Worm (Caenorhabditis elegans) whole organism, L3 larva: ENCODE results near the gene grl-29.
"Not testable (repeated sequence)": the region's sequence is repeated elsewhere in the genome, so short reads cannot be mapped to it uniquely, and the experiment has no call there.

Experiments used
- aly-2 ChIP-seq: fragments of 150-350 bp; optimal IDR thresholded peaks from 2 replicates; lab custom pipeline; 2014; ENCODE audit warnings: missing biosample characterization, missing genetic modification characterization
- ceh-16 ChIP-seq: sonication (generic microtip); optimal IDR thresholded peaks from 2 replicates; lab custom pipeline; 2017; ENCODE audit warnings: missing biosample characterization, missing genetic modification characterization
- ceh-82 ChIP-seq: fragments of 150-350 bp; optimal IDR thresholded peaks from 2 replicates; lab custom pipeline; 2014; ENCODE audit warnings: missing biosample characterization, missing genetic modification characterization
- ceh-9 ChIP-seq: sonication (generic microtip); optimal IDR thresholded peaks from 2 replicates; lab custom pipeline; 2018; ENCODE audit warnings: missing biosample characterization, missing genetic modification characterization
- egl-27 ChIP-seq: sonication (generic microtip); optimal IDR thresholded peaks from 4 replicates; lab custom pipeline; 2017; ENCODE audit warnings: missing biosample characterization, missing genetic modification reagents, missing genetic modification characterization
- elt-1 ChIP-seq: fragments of 150-350 bp; optimal IDR thresholded peaks from 2 replicates; lab custom pipeline; 2014; ENCODE audit warnings: missing biosample characterization, missing genetic modification characterization
- elt-2 ChIP-seq: sonication (generic microtip); optimal IDR thresholded peaks from 2 replicates; lab custom pipeline; 2016; ENCODE audit warnings: missing genetic modification reagents, mild to moderate bottlenecking, missing genetic modification characterization, missing compliant biosample characterization
- eor-1 ChIP-seq, 2 experiments: fragments of 150-350 bp; optimal IDR thresholded peaks; 2 replicates each; lab custom pipeline; 2014 to 2018; ENCODE audit warnings: missing biosample characterization in 2 of 2, missing genetic modification characterization in 2 of 2
- fos-1 ChIP-seq: fragments of 150-350 bp; optimal IDR thresholded peaks from 2 replicates; lab custom pipeline; 2014; ENCODE audit warnings: missing biosample characterization, missing genetic modification characterization
- hmg-11 ChIP-seq: sonication (generic microtip); optimal IDR thresholded peaks from 2 replicates; lab custom pipeline; 2016; ENCODE audit warnings: missing genetic modification characterization, missing compliant biosample characterization
- lin-15B ChIP-seq: fragments of 150-350 bp; optimal IDR thresholded peaks from 2 replicates; lab custom pipeline; 2014; ENCODE audit warnings: missing biosample characterization, missing genetic modification characterization
- lsy-12 ChIP-seq: sonication (generic microtip); optimal IDR thresholded peaks from 2 replicates; lab custom pipeline; 2016; ENCODE audit warnings: mild to moderate bottlenecking, missing genetic modification characterization, missing compliant biosample characterization
- mdl-1 ChIP-seq: fragments of 150-350 bp; optimal IDR thresholded peaks from 2 replicates; lab custom pipeline; 2014; ENCODE audit warnings: missing biosample characterization, missing genetic modification characterization
- nfya-1 ChIP-seq: sonication (generic microtip); optimal IDR thresholded peaks from 2 replicates; lab custom pipeline; 2017; ENCODE audit warnings: missing genetic modification characterization, mild to moderate bottlenecking, missing compliant biosample characterization, antibody characterized with exemption, moderate library complexity; ENCODE audit not compliant: insufficient read depth
- nhr-12 ChIP-seq: fragments of 150-350 bp; optimal IDR thresholded peaks from 2 replicates; lab custom pipeline; 2014; ENCODE audit warnings: missing biosample characterization, missing genetic modification characterization
- nhr-23 ChIP-seq: fragments of 150-350 bp; optimal IDR thresholded peaks from 2 replicates; lab custom pipeline; 2014; ENCODE audit warnings: missing biosample characterization, missing genetic modification reagents, missing genetic modification characterization
- nhr-237 ChIP-seq: fragments of 150-350 bp; optimal IDR thresholded peaks from 2 replicates; lab custom pipeline; 2014; ENCODE audit warnings: missing biosample characterization, missing genetic modification characterization
- nhr-25 ChIP-seq: sonication (generic microtip); optimal IDR thresholded peaks from 2 replicates; lab custom pipeline; 2017; ENCODE audit warnings: missing biosample characterization, missing genetic modification characterization
- nhr-76 ChIP-seq: fragments of 150-350 bp; sonication (generic microtip); optimal IDR thresholded peaks from 5 replicates; lab custom pipeline; 2014; ENCODE audit warnings: missing biosample characterization, missing genetic modification characterization
- pha-4 ChIP-seq: fragments of 150-350 bp; optimal IDR thresholded peaks from 2 replicates; lab custom pipeline; 2014; ENCODE audit warnings: missing biosample characterization, missing genetic modification reagents, missing genetic modification characterization
- pqm-1 ChIP-seq: fragments of 150-350 bp; optimal IDR thresholded peaks from 2 replicates; lab custom pipeline; 2017; ENCODE audit warnings: missing biosample characterization, missing genetic modification characterization, inconsistent platforms
- skn-1 ChIP-seq: fragments of 150-350 bp; optimal IDR thresholded peaks from 2 replicates; lab custom pipeline; 2014; ENCODE audit warnings: missing biosample characterization, missing genetic modification characterization
- unc-39 ChIP-seq: sonication (generic microtip); optimal IDR thresholded peaks from 4 replicates; lab custom pipeline; 2017; ENCODE audit warnings: missing biosample characterization, missing genetic modification characterization
- zag-1 ChIP-seq: fragments of 150-350 bp; optimal IDR thresholded peaks from 2 replicates; lab custom pipeline; 2014; ENCODE audit warnings: missing biosample characterization, missing genetic modification characterization
- ztf-4 ChIP-seq: fragments of 150-350 bp; optimal IDR thresholded peaks from 2 replicates; lab custom pipeline; 2014; ENCODE audit warnings: missing biosample characterization, missing genetic modification characterization

The grl-29 gene

DNA sequence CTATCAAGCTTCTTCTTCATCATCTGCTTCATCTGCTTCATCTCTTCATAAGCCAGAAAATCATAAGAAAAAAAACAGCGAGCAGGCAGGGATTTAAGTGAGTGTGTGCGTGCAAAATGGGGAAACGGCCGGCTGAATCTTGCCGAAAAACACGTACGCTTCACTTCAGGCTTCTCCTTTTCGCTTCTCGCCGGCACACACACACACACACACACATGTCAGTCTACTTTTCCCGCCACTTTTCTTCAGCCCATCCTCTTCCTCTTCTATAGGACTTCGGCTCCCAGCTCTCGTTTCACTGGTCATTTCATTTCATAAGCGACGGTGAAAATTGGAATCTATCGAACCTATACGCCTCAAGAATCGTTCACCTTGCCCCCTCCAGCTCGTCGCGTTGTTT is 24.2 kb upstream of the grl-29 start:
- no peak for TF ChIP-seq ceh-16 (tag; lab: Kevin White, UChicago)
- no peak for TF ChIP-seq lsy-12 (tag; lab: Kevin White, UChicago)
- TF ChIP-seq, all 47 proteins: peak for 0

DNA sequence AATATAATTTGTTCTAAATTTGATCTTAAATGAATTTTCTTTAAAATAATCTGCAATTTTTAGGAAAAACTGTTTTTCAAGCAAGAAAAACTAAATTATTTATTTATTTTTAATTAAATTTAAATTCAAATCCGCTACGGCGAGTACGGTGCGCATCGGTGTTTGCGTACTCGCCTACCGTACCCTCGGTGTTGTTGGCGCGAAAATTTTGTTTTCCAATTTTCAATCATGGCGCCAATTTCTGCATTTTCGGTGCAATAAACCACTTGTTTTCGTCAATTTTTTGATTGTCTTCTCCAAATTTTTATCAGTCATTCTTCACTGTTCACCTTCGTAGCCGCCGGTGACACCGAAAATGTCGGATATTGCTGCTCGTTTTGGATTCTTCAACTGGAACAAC is 23.8 kb upstream of the grl-29 start, which contains the start of gene pygl-1:
Gene pygl-1, plus strand, starts transcription at position 211 of the 400 bp plus-strand sequence.
- TF ChIP-seq hmg-11 (tag; lab: Kevin White, UChicago): no peak
- no peak for TF ChIP-seq nhr-237 (tag; lab: Kevin White, UChicago)
- no peak for TF ChIP-seq elt-1 (tag; lab: Kevin White, UChicago)
- TF ChIP-seq lsy-12 (tag; lab: Kevin White, UChicago): no peak
- no peak for TF ChIP-seq fos-1 (tag; lab: Kevin White, UChicago)
- TF ChIP-seq nhr-12: no peak
- no peak for TF ChIP-seq unc-39
- no peak for TF ChIP-seq ceh-9
- TF ChIP-seq ztf-4 (tag; lab: Kevin White, UChicago): no peak
- no peak for TF ChIP-seq mdl-1 (tag; lab: Kevin White, UChicago)
- TF ChIP-seq elt-2: no peak
- TF ChIP-seq skn-1 (tag; lab: Kevin White, UChicago): no peak
- TF ChIP-seq egl-27 (tag; lab: Kevin White, UChicago): no peak
- TF ChIP-seq, all 47 proteins: peak for 0

ce11 chrV:3575759-3576158 is 20.7 kb upstream of the grl-29 start, which contains the start of gene grl-27:
Gene grl-27 (minus strand): TSS chrV:3575859.
- TF ChIP-seq pha-4 (no peak), pqm-1 (tag; lab: Kevin White, UChicago) (no peak), zag-1 (tag; lab: Kevin White, UChicago) (no peak), egl-27 (tag; lab: Kevin White, UChicago) (no peak)

ce11 chrV:3572408-3572807 is 17.4 kb upstream of the grl-29 start, which contains the start of gene F40C5.1:
Gene F40C5.1 (plus strand): TSS chrV:3572708.
- TF ChIP-seq nhr-23, ceh-82, egl-27 (tag; lab: Kevin White, UChicago): not testable (repeated sequence)

DNA sequence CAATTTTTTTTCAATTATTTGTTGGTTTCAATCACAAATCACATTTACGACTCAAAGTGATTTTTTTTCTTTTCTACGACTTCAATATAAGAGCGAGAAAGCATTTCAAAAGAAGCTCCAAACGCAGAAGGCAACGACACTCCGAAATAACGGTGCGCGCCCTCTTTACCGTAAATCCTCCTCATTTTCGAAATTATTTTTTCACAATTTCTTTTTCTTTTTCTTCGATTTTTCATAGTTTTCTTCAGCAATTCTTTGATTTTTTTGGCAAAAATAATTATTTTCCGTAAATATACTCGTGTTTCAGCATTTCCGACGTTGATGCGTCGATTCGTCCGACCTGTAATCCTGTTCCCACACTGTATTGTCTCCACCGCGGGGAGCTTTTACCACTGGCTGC is 15.7 kb upstream of the grl-29 start, which contains the start of gene F40C5.2:
Gene F40C5.2, plus strand, starts transcription at position 301 of the 400 bp plus-strand sequence.
- TF ChIP-seq zag-1, nhr-76, ztf-4 (tag; lab: Kevin White, UChicago): not testable (repeated sequence)

DNA sequence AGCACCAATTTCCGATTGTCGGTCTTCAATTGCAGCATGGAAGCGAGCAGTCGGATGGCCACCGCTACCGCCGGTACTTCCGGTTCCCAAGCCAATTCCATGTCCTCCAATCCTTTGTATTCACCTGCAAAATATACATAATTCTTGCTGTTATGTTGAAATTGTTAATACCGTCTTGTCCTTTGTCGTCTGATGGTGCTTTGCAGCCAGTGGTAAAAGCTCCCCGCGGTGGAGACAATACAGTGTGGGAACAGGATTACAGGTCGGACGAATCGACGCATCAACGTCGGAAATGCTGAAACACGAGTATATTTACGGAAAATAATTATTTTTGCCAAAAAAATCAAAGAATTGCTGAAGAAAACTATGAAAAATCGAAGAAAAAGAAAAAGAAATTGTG is 9.3 kb upstream of the grl-29 start, which contains the start of gene T24A6.17:
Gene T24A6.17, minus strand, starts transcription at position 101 of the 400 bp plus-strand sequence.
- TF ChIP-seq ztf-4 (tag; lab: Kevin White, UChicago); eor-1 (tag; optimal IDR thresholded peaks at IDR 0.05; lab: Kevin White, UChicago); nhr-25 (tag; lab: Kevin White, UChicago): not testable (repeated sequence)
- TF ChIP-seq, all 47 proteins: peak for 0; not testable (repeated sequence) for 47

DNA sequence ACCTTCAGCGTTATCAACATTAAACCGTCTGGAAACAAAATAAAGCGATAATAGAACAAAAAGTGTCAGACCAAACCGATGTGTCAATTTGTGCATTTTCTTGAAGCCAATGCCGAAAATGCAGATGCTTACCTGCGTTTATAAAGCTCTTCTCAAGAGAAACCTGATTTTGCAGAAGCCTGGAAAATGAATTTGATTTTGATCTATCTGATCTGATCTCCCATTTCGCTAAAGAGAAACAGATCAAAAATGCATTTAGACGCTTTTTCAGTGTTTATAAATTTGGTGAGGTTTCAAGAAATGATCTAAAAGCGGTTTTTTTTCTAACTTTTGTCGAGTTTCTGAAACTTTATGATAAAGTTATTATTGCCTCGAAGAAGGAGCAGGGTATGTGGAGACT is 7.8 kb upstream of the grl-29 start, which contains the start of gene T24A6.16:
Gene T24A6.16, minus strand, starts transcription at position 101 of the 400 bp plus-strand sequence.
- not testable (repeated sequence) for TF ChIP-seq nfya-1 (tag; lab: Kevin White, UChicago); ceh-82 (tag; lab: Kevin White, UChicago); eor-1 (tag; optimal IDR thresholded peaks at IDR 0.05; lab: Kevin White, UChicago)

DNA sequence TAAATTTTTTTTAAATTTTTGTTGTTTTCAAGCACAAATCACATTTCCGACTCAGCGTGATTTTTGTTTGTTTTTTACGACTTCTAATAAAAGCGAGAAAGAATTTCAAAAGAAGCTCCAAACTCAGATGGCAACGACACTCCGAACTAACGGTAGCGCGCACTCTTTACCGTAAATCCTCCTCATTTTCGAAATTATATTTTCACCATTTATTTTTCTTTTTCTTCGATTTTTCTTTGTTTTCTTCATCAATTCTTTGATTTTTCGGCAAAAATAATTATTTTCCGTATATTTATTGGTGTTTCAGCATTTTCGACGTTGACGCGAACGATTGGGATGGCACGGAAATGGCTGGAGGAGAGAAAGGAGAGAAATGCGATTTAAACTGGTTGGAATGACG is 3.7 kb upstream of the grl-29 start, which contains the start of gene T24A6.1:
Gene T24A6.1, plus strand, starts transcription at position 301 of the 400 bp plus-strand sequence.
- TF ChIP-seq aly-2; lin-15B (tag; lab: Kevin White, UChicago); ztf-4 (tag; lab: Kevin White, UChicago): not testable (repeated sequence)
- TF ChIP-seq, all 47 proteins: peak for 0; not testable (repeated sequence) for 47
